Worm (Caenorhabditis elegans): ENCODE data around the gene tlk-1.

Gene tlk-1

ce11 chrIII:9721991-9722390 is 22.3 kb downstream of the tlk-1 start:
- no peak for TF ChIP-seq cog-1 (tag; optimal IDR thresholded peaks at IDR 0.05)
- TF ChIP-seq ztf-29 (GFP tag; IDR thresholded peaks at IDR 0.05) = no peak
- no peak for TF ChIP-seq ref-1 (GFP tag; conservative IDR thresholded peaks at IDR 0.05)
- TF ChIP-seq med-1 (GFP tag; optimal IDR thresholded peaks at IDR 0.05; ENCODE audit: insufficient read depth) = no peak
- no peak for TF ChIP-seq ztf-23 (GFP tag; IDR thresholded peaks at IDR 0.05)
- TF ChIP-seq tab-1 (GFP tag; IDR thresholded peaks at IDR 0.05) = no peak
- no peak for TF ChIP-seq flt-1 (GFP tag; IDR thresholded peaks at IDR 0.05)
- TF ChIP-seq klf-2 (GFP tag; conservative IDR thresholded peaks at IDR 0.05) = no peak
- no peak for TF ChIP-seq T22C8.4 (GFP tag; IDR thresholded peaks at IDR 0.05)

- TF ChIP-seq ztf-29 (GFP tag; IDR thresholded peaks at IDR 0.05) = no peak
- TF ChIP-seq tab-1 (GFP tag; IDR thresholded peaks at IDR 0.05) = no peak
- TF ChIP-seq ref-1 (GFP tag; conservative IDR thresholded peaks at IDR 0.05) = no peak
- no peak for TF ChIP-seq klf-2 (GFP tag; conservative IDR thresholded peaks at IDR 0.05)
- TF ChIP-seq flt-1 (GFP tag; IDR thresholded peaks at IDR 0.05) = no peak
Observed at ce11 chrIII:9725114-9725513, 25.4 kb downstream of the tlk-1 start, which contains the start of gene clec-162. Gene clec-162 (minus strand): TSS chrIII:9725214.

ce11 chrIII:9727439-9727838 is 27.8 kb downstream of the tlk-1 start, which contains the start of gene C07A9.12:
Gene C07A9.12 (minus strand): TSS chrIII:9727539.
- no peak for TF ChIP-seq med-1 (GFP tag; optimal IDR thresholded peaks at IDR 0.05; ENCODE audit: insufficient read depth)
- no peak for TF ChIP-seq ztf-23 (GFP tag; IDR thresholded peaks at IDR 0.05)
- TF ChIP-seq tab-1 (GFP tag; IDR thresholded peaks at IDR 0.05) = no peak
- TF ChIP-seq ref-1 (GFP tag; conservative IDR thresholded peaks at IDR 0.05) = no peak
- TF ChIP-seq klf-2 (GFP tag; conservative IDR thresholded peaks at IDR 0.05) = no peak
- no peak for TF ChIP-seq ztf-29 (GFP tag; IDR thresholded peaks at IDR 0.05)
- no peak for TF ChIP-seq T22C8.4 (GFP tag; IDR thresholded peaks at IDR 0.05)
- no peak for TF ChIP-seq flt-1 (GFP tag; IDR thresholded peaks at IDR 0.05)
- TF ChIP-seq cog-1 (tag; optimal IDR thresholded peaks at IDR 0.05) = no peak

- TF ChIP-seq klf-2 (GFP tag; conservative IDR thresholded peaks at IDR 0.05) (no peak), tab-1 (GFP tag; IDR thresholded peaks at IDR 0.05) (no peak), med-1 (GFP tag; optimal IDR thresholded peaks at IDR 0.05; ENCODE audit: insufficient read depth) (no peak), ztf-29 (GFP tag; IDR thresholded peaks at IDR 0.05) (no peak), cog-1 (tag; optimal IDR thresholded peaks at IDR 0.05) (no peak), T22C8.4 (GFP tag; IDR thresholded peaks at IDR 0.05) (no peak), ref-1 (GFP tag; conservative IDR thresholded peaks at IDR 0.05) (no peak), ztf-23 (GFP tag; IDR thresholded peaks at IDR 0.05) (no peak), flt-1 (GFP tag; IDR thresholded peaks at IDR 0.05) (no peak)
Observed at ce11 chrIII:9730407-9730806, 30.7 kb downstream of the tlk-1 start.

- no peak for TF ChIP-seq med-1 (GFP tag; optimal IDR thresholded peaks at IDR 0.05; ENCODE audit: insufficient read depth)
- TF ChIP-seq flt-1 (GFP tag; IDR thresholded peaks at IDR 0.05) = no peak
- no peak for TF ChIP-seq ref-1 (GFP tag; conservative IDR thresholded peaks at IDR 0.05)
Observed at ce11 chrIII:9731313-9731912, 31.7 kb downstream of the tlk-1 start.

ce11 chrIII:9733333-9733732 is 33.7 kb downstream of the tlk-1 start:
- TF ChIP-seq tab-1 (GFP tag; IDR thresholded peaks at IDR 0.05) = no peak
- no peak for TF ChIP-seq ztf-23 (GFP tag; IDR thresholded peaks at IDR 0.05)
- TF ChIP-seq klf-2 (GFP tag; conservative IDR thresholded peaks at IDR 0.05) = no peak
- no peak for TF ChIP-seq T22C8.4 (GFP tag; IDR thresholded peaks at IDR 0.05)
- no peak for TF ChIP-seq ref-1 (GFP tag; conservative IDR thresholded peaks at IDR 0.05)
- no peak for TF ChIP-seq med-1 (GFP tag; optimal IDR thresholded peaks at IDR 0.05; ENCODE audit: insufficient read depth)
- TF ChIP-seq cog-1 (tag; optimal IDR thresholded peaks at IDR 0.05) = no peak
- no peak for TF ChIP-seq flt-1 (GFP tag; IDR thresholded peaks at IDR 0.05)
- no peak for TF ChIP-seq ztf-29 (GFP tag; IDR thresholded peaks at IDR 0.05)

DNA sequence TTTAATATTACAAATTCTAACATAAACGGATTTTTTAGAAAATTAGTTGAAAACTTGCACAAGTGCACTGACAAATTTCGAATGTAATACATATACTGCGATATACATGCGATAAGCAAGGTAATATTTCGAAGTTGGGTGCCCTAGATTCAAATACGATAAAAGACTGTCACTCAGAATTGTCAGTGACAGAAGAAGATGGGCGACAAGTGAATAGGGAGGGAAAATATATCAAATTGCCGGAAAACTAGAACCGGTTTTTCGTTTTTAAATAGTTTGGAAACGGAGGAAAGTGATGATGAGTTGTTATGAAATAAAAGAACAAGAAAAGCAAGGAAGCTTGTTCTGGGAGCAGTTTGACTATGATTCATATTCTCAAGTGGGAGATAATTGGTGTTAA is 34.4 kb downstream of the tlk-1 start:
- no peak for TF ChIP-seq klf-2 (GFP tag; conservative IDR thresholded peaks at IDR 0.05)
- no peak for TF ChIP-seq flt-1 (GFP tag; IDR thresholded peaks at IDR 0.05)
- TF ChIP-seq ztf-29 (GFP tag; IDR thresholded peaks at IDR 0.05) = no peak
- no peak for TF ChIP-seq ref-1 (GFP tag; conservative IDR thresholded peaks at IDR 0.05)
- TF ChIP-seq T22C8.4 (GFP tag; IDR thresholded peaks at IDR 0.05) = no peak
- TF ChIP-seq cog-1 (tag; optimal IDR thresholded peaks at IDR 0.05) = no peak
- no peak for TF ChIP-seq ztf-23 (GFP tag; IDR thresholded peaks at IDR 0.05)

- TF ChIP-seq med-1 (GFP tag; optimal IDR thresholded peaks at IDR 0.05; ENCODE audit: insufficient read depth) (no peak), flt-1 (GFP tag; IDR thresholded peaks at IDR 0.05) (no peak), ztf-29 (GFP tag; IDR thresholded peaks at IDR 0.05) (no peak), tab-1 (GFP tag; IDR thresholded peaks at IDR 0.05) (no peak), ref-1 (GFP tag; conservative IDR thresholded peaks at IDR 0.05) (no peak), klf-2 (GFP tag; conservative IDR thresholded peaks at IDR 0.05) (no peak), T22C8.4 (GFP tag; IDR thresholded peaks at IDR 0.05) (no peak), cog-1 (tag; optimal IDR thresholded peaks at IDR 0.05) (no peak), ztf-23 (GFP tag; IDR thresholded peaks at IDR 0.05) (no peak)
Observed at ce11 chrIII:9735857-9736256, 36.2 kb downstream of the tlk-1 start, which contains the start of gene dao-6. Gene dao-6 (minus strand): TSS chrIII:9736201.

DNA sequence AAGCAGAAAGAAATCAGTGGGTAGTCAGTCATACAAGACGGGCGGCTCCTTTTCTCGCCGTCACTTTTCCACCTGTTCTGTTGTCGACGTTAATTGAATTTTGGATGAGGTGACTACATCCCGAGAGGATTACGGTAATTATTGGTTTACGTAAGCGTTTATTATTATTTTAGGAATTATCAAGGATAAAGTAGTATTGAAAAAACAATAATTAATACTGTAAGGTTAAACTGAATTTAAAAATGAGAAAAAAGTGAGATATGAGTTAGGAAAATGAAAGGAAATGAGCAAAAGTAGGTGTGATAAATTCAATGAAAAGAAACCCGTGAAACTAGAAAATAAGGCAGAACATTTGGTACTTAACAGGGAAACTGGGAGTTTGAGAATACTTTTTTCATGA is 39.3 kb downstream of the tlk-1 start, which contains the start of gene hlh-4:
Gene hlh-4, minus strand, starts transcription at position 101 of the 400 bp plus-strand sequence.
- no peak for TF ChIP-seq T22C8.4 (GFP tag; IDR thresholded peaks at IDR 0.05)
- no peak for TF ChIP-seq ref-1 (GFP tag; conservative IDR thresholded peaks at IDR 0.05)
- no peak for TF ChIP-seq flt-1 (GFP tag; IDR thresholded peaks at IDR 0.05)
- TF ChIP-seq ztf-23 (GFP tag; IDR thresholded peaks at IDR 0.05) = no peak
- no peak for TF ChIP-seq tab-1 (GFP tag; IDR thresholded peaks at IDR 0.05)
- TF ChIP-seq med-1 (GFP tag; optimal IDR thresholded peaks at IDR 0.05; ENCODE audit: insufficient read depth) = no peak
- TF ChIP-seq cog-1 (tag; optimal IDR thresholded peaks at IDR 0.05) = no peak
- TF ChIP-seq klf-2 (GFP tag; conservative IDR thresholded peaks at IDR 0.05) = no peak
- TF ChIP-seq ztf-29 (GFP tag; IDR thresholded peaks at IDR 0.05) = no peak

ce11 chrIII:9740663-9741062 is 41.0 kb downstream of the tlk-1 start:
- TF ChIP-seq flt-1 (GFP tag; IDR thresholded peaks at IDR 0.05) (no peak), cog-1 (tag; optimal IDR thresholded peaks at IDR 0.05) (no peak), klf-2 (GFP tag; conservative IDR thresholded peaks at IDR 0.05) (no peak), ztf-29 (GFP tag; IDR thresholded peaks at IDR 0.05) (no peak), tab-1 (GFP tag; IDR thresholded peaks at IDR 0.05) (no peak), ref-1 (GFP tag; conservative IDR thresholded peaks at IDR 0.05) (no peak), T22C8.4 (GFP tag; IDR thresholded peaks at IDR 0.05) (no peak), ztf-23 (GFP tag; IDR thresholded peaks at IDR 0.05) (no peak), med-1 (GFP tag; optimal IDR thresholded peaks at IDR 0.05; ENCODE audit: insufficient read depth) (no peak)

Measured in whole organism, midembryonic.